Worm (Caenorhabditis elegans) whole organism, L3 larva: ENCODE measurements around the gene pri-1.

Experiments used
- elt-2 ChIP-seq: sonication (generic microtip); optimal IDR thresholded peaks from 2 replicates; lab custom pipeline; 2016; ENCODE audit warnings: missing genetic modification reagents, mild to moderate bottlenecking, missing genetic modification characterization, missing compliant biosample characterization
- nhr-23 ChIP-seq: fragments of 150-350 bp; optimal IDR thresholded peaks from 2 replicates; lab custom pipeline; 2014; ENCODE audit warnings: missing biosample characterization, missing genetic modification reagents, missing genetic modification characterization
- nhr-25 ChIP-seq: sonication (generic microtip); optimal IDR thresholded peaks from 2 replicates; lab custom pipeline; 2017; ENCODE audit warnings: missing biosample characterization, missing genetic modification characterization
- snpc-4 ChIP-seq: fragments of 150-350 bp; optimal IDR thresholded peaks from 2 replicates; lab custom pipeline; 2014; ENCODE audit warnings: missing biosample characterization, missing genetic modification characterization
- tbx-2 ChIP-seq: sonication (generic microtip); optimal IDR thresholded peaks from 2 replicates; lab custom pipeline; 2016; ENCODE audit warnings: mild to moderate bottlenecking, missing genetic modification characterization, missing compliant biosample characterization
- ztf-11 ChIP-seq: fragments of 150-350 bp; optimal IDR thresholded peaks from 2 replicates; lab custom pipeline; 2014; ENCODE audit warnings: missing biosample characterization, missing genetic modification characterization
- ztf-4 ChIP-seq: fragments of 150-350 bp; optimal IDR thresholded peaks from 2 replicates; lab custom pipeline; 2014; ENCODE audit warnings: missing biosample characterization, missing genetic modification characterization

DNA sequence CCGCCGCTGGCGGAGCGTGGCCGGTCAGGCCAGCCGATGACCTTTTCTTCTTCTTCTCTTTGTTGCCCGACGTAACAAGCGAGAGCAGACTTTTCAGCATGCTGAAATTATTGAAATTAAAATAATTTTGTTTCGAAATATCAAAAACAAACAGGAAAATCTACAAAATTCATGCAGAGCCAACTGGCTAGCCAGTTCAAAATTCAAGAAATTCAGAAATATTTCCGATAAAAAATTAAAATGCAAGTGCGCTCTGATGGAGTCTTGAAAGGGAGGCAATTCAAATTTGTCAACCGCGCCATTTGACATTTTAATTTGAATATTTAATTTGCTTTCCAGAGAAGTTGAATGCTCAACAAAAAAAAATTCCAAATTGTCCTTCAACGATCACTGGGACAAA lies 13.4 kb downstream of the pri-1 start, which contains the start of gene F58A4.2:
- TF ChIP-seq ztf-11 (no peak), nhr-23 (tag; lab: Kevin White, UChicago) (no peak), snpc-4 (tag; lab: Kevin White, UChicago) (no peak), nhr-25 (no peak), tbx-2 (tag; lab: Kevin White, UChicago) (no peak), elt-2 (tag; lab: Kevin White, UChicago) (no peak), ztf-4 (tag; lab: Kevin White, UChicago) (no peak)
